Fruit fly (Drosophila melanogaster) whole organism, adult: Measurements from ENCODE around the gene Klp67A.

Experiments
- CG11617 ChIP-seq: fragments of 200-800 bp; sonication (Bioruptor generic); optimal IDR thresholded peaks from 2 replicates; lab custom pipeline; 2017; ENCODE audit warnings: mild to moderate bottlenecking, missing biosample characterization, missing genetic modification reagents, missing genetic modification characterization
- CG7101 ChIP-seq: fragments of 200-800 bp; sonication (Bioruptor generic); optimal IDR thresholded peaks from 2 replicates; lab custom pipeline; 2018; ENCODE audit warnings: missing biosample characterization, mild to moderate bottlenecking, missing genetic modification characterization, moderate library complexity
- Hr96 ChIP-seq: fragments of 200-800 bp; sonication (Bioruptor generic); optimal IDR thresholded peaks from 2 replicates; lab custom pipeline; 2016; ENCODE audit warnings: missing biosample characterization, missing genetic modification characterization
- Mnt ChIP-seq: fragments of 200-800 bp; sonication (Bioruptor generic); optimal IDR thresholded peaks from 2 replicates; lab custom pipeline; 2016; ENCODE audit warnings: missing biosample characterization, mild to moderate bottlenecking, missing genetic modification characterization
- bab1 ChIP-seq: fragments of 200-800 bp; sonication (Bioruptor generic); optimal IDR thresholded peaks from 3 replicates; lab custom pipeline; 2019; ENCODE audit warnings: missing biosample characterization, mild to moderate bottlenecking, missing genetic modification characterization, moderate library complexity
- kay ChIP-seq: fragments of 200-800 bp; sonication (Bioruptor generic); peaks from one replicate; lab custom pipeline; 2016; ENCODE audit warnings: missing biosample characterization, missing genetic modification characterization, borderline replicate concordance
- pad ChIP-seq: fragments of 200-800 bp; sonication (Bioruptor generic); optimal IDR thresholded peaks from 3 replicates; lab custom pipeline; 2017; ENCODE audit warnings: missing biosample characterization, missing genetic modification characterization, mild to moderate bottlenecking, moderate library complexity, missing genetic modification reagents

DNA sequence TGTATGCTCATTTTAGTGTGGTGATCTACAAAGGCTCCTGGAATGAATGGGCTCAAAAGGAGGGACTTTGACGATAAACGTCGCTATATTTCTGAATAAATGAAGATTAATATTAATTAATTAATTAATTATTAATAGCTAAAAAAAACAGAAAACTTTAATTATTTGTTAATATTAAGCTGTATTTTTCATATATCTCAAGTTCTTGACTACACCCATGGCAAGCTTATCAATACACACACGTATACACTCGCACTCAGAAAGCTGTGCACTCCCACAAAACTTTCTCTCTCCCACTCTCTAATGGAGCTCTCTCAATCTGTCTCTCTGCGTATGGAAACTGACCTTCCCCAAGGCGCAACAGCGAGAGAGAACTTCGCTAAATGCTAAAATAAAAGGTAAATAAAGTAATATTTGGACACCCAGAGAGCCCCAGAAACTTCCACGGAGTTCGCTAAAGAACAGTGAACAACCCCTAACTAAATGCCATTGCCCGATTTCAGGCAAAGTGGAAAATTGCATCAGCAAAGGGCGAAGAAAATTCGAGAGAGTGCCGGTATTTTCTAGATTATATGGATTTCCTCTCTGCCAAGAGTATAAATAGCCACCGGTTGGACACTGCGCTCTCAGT is 6.6 kb upstream of the Klp67A start:
- TF ChIP-seq Hr96 (no peak), CG7101 (peak; percentile 58), bab1 (GFP tag; lab: Kevin White, UChicago) (peak; percentile 30), CG11617 (peak; percentile 73), Mnt (GFP tag; lab: Kevin White, UChicago) (peak; percentile 17), pad (GFP tag; lab: Kevin White, UChicago) (peak; percentile 46), kay (GFP tag; lab: Kevin White, UChicago) (no peak)
